Fruit fly (Drosophila melanogaster): ENCODE data around the gene Afti.
A peak's percentile ranks its signal among the peaks of the same experiment; 100 is the strongest.

The Afti gene

dm6 chr3R:14284422-14284760 lies 42.1 kb downstream of the Afti start (continued):
- TF ChIP-seq Hand (GFP tag; optimal IDR thresholded peaks at IDR 0.05) (peak; percentile 14), CG11504 (tag; optimal IDR thresholded peaks at IDR 0.05) (peak; percentile 44), CG7839 (tag; optimal IDR thresholded peaks at IDR 0.05) (peak; percentile 19), CG8388 (GFP tag; optimal IDR thresholded peaks at IDR 0.05) (peak; percentile 30), fd64A (GFP tag; optimal IDR thresholded peaks at IDR 0.05) (peak; percentile 77), vvl (GFP tag; IDR thresholded peaks at IDR 0.05) (no peak), CG12391 (tag; optimal IDR thresholded peaks at IDR 0.05) (no peak), CoRest (tag; optimal IDR thresholded peaks at IDR 0.05) (peak; percentile 44), pho (GFP tag; optimal IDR thresholded peaks at IDR 0.05) (peak; percentile 34), Sox102F (GFP tag; optimal IDR thresholded peaks at IDR 0.05) (peak; percentile 40), toy (GFP tag; IDR thresholded peaks at IDR 0.05) (no peak), CG10979 (tag; optimal IDR thresholded peaks at IDR 0.05) (no peak), bcd (GFP tag; optimal IDR thresholded peaks at IDR 0.05) (no peak), bab2 (GFP tag; optimal IDR thresholded peaks at IDR 0.05) (peak; percentile 35), schlank (tag; optimal IDR thresholded peaks at IDR 0.05) (no peak), inv (GFP tag; IDR thresholded peaks at IDR 0.05; ENCODE audit: partially characterized antibody) (no peak), Dip3 (GFP tag; optimal IDR thresholded peaks at IDR 0.05) (no peak), HHEX (GFP tag; optimal IDR thresholded peaks at IDR 0.05) (no peak), jing (GFP tag; optimal IDR thresholded peaks at IDR 0.05) (peak; percentile 9), Med (GFP tag) (peak; percentile 75), ase (GFP tag; IDR thresholded peaks at IDR 0.05) (no peak), CG42726 (GFP tag; IDR thresholded peaks at IDR 0.05; ENCODE audit: partially characterized antibody) (no peak), phol (tag; optimal IDR thresholded peaks at IDR 0.05) (peak; percentile 23), CG9215 (GFP tag; IDR thresholded peaks at IDR 0.05) (no peak), HLHmδ (GFP tag; optimal IDR thresholded peaks at IDR 0.05) (peak; percentile 58), unpg (GFP tag; optimal IDR thresholded peaks at IDR 0.05) (peak; percentile 16), CG2875 (GFP tag; optimal IDR thresholded peaks at IDR 0.05) (peak; percentile 36), dan (GFP tag; IDR thresholded peaks at IDR 0.05) (no peak), CG1024 (GFP tag; IDR thresholded peaks at IDR 0.05) (no peak), Lim3 (GFP tag; IDR thresholded peaks at IDR 0.05) (no peak), Dp (GFP tag; optimal IDR thresholded peaks at IDR 0.05) (no peak), CG5180 (GFP tag; optimal IDR thresholded peaks at IDR 0.05) (peak; percentile 10), CG17568 (GFP tag; optimal IDR thresholded peaks at IDR 0.05) (peak; percentile 6), CG9932 (GFP tag; IDR thresholded peaks at IDR 0.05) (no peak), crol (GFP tag; IDR thresholded peaks at IDR 0.05) (no peak), nau (GFP tag; optimal IDR thresholded peaks at IDR 0.05) (peak; percentile 10), Dek (tag; optimal IDR thresholded peaks at IDR 0.05) (peak; percentile 32), Sox100B (GFP tag; optimal IDR thresholded peaks at IDR 0.05) (peak; percentile 51), Bteb2 (GFP tag; optimal IDR thresholded peaks at IDR 0.05) (no peak), CG8281 (tag; optimal IDR thresholded peaks at IDR 0.05) (no peak), CG12744 (GFP tag; optimal IDR thresholded peaks at IDR 0.05) (no peak), tx (GFP tag; optimal IDR thresholded peaks at IDR 0.05) (peak; percentile 36), Asciz (GFP tag; optimal IDR thresholded peaks at IDR 0.05) (peak; percentile 24), ATbp (GFP tag; optimal IDR thresholded peaks at IDR 0.05) (peak; percentile 82), CG5953 (GFP tag; IDR thresholded peaks at IDR 0.05) (no peak), CG1233 (GFP tag; optimal IDR thresholded peaks at IDR 0.05) (peak; percentile 30), gcm (GFP tag; optimal IDR thresholded peaks at IDR 0.05) (no peak), croc (GFP tag; conservative IDR thresholded peaks at IDR 0.05) (no peak), Kr (GFP tag; optimal IDR thresholded peaks at IDR 0.05) (no peak), CG10431 (GFP tag; optimal IDR thresholded peaks at IDR 0.05) (peak; percentile 23), pum (GFP tag; optimal IDR thresholded peaks at IDR 0.05) (no peak)

Measured in whole organism, embryonic.